Fruit fly (Drosophila melanogaster) whole organism, embryonic: ENCODE data around the gene Fibp.

ENCODE experiments used
- Ada2b ChIP-seq: fragments of 200-800 bp; sonication (Bioruptor generic); IDR thresholded peaks from 2 replicates; pipeline ENCODE4 v1.3.6; 2022; ENCODE audit warnings: missing biosample characterization, missing genetic modification characterization
- Aef1 ChIP-seq: fragments of 200-800 bp; sonication (Bioruptor generic); IDR thresholded peaks from 3 replicates; pipeline ENCODE4 v1.3.6; 2022; ENCODE audit warnings: missing biosample characterization, missing genetic modification characterization
- Antp ChIP-seq: fragments of 200-800 bp; sonication (Bioruptor generic); optimal IDR thresholded peaks from 3 replicates; lab custom pipeline; 2016; ENCODE audit warnings: missing biosample characterization, missing genetic modification characterization
- Blimp-1 ChIP-seq: fragments of 200-800 bp; sonication (Bioruptor generic); optimal IDR thresholded peaks from 3 replicates; lab custom pipeline; 2018; ENCODE audit warnings: missing biosample characterization, missing genetic modification characterization, mild to moderate bottlenecking, moderate library complexity, missing genetic modification reagents
- CG10267 ChIP-seq: fragments of 200-800 bp; sonication (Bioruptor generic); optimal IDR thresholded peaks from 2 replicates; lab custom pipeline; 2018; ENCODE audit warnings: missing biosample characterization, mild to moderate bottlenecking, missing genetic modification characterization, moderate library complexity
- CG10431 ChIP-seq: fragments of 200-800 bp; sonication (Bioruptor generic); optimal IDR thresholded peaks from 3 replicates; lab custom pipeline; 2018; ENCODE audit warnings: missing biosample characterization, mild to moderate bottlenecking, missing genetic modification characterization
- CG10959 ChIP-seq: fragments of 200-800 bp; sonication (Bioruptor generic); IDR thresholded peaks from 2 replicates; pipeline ENCODE4 v1.3.6; 2022; ENCODE audit warnings: missing biosample characterization, missing genetic modification characterization
- CG12155 ChIP-seq: fragments of 200-800 bp; sonication (Bioruptor generic); optimal IDR thresholded peaks from 3 replicates; lab custom pipeline; 2016; ENCODE audit warnings: missing biosample characterization, missing genetic modification characterization
- CG12219 ChIP-seq: fragments of 200-800 bp; sonication (Bioruptor generic); optimal IDR thresholded peaks from 3 replicates; lab custom pipeline; 2018; ENCODE audit warnings: missing biosample characterization, mild to moderate bottlenecking, missing genetic modification characterization
- CG12659 ChIP-seq: fragments of 200-800 bp; sonication (Bioruptor generic); optimal IDR thresholded peaks from 3 replicates; lab custom pipeline; 2017; ENCODE audit warnings: mild to moderate bottlenecking, missing biosample characterization, missing genetic modification reagents, missing genetic modification characterization
- CG12942 ChIP-seq: fragments of 200-800 bp; sonication (Bioruptor generic); optimal IDR thresholded peaks from 3 replicates; lab custom pipeline; 2016; ENCODE audit warnings: missing biosample characterization, missing genetic modification characterization
- CG13894 ChIP-seq: fragments of 200-800 bp; sonication (Bioruptor generic); optimal IDR thresholded peaks from 3 replicates; lab custom pipeline; 2018; ENCODE audit warnings: missing biosample characterization, mild to moderate bottlenecking, missing genetic modification characterization, moderate library complexity
- CG15073 ChIP-seq: fragments of 200-800 bp; sonication (Bioruptor generic); optimal IDR thresholded peaks from 2 replicates; lab custom pipeline; 2016; ENCODE audit warnings: missing biosample characterization, missing genetic modification characterization
- CG15514 ChIP-seq: fragments of 200-800 bp; sonication (Bioruptor generic); optimal IDR thresholded peaks from 3 replicates; lab custom pipeline; 2017; ENCODE audit warnings: missing biosample characterization, missing genetic modification characterization, mild to moderate bottlenecking, moderate library complexity, missing genetic modification reagents
- CG1647 ChIP-seq: fragments of 200-800 bp; sonication (Bioruptor generic); optimal IDR thresholded peaks from 3 replicates; lab custom pipeline; 2016; ENCODE audit warnings: missing biosample characterization, missing genetic modification characterization
- CG16815 ChIP-seq: fragments of 200-800 bp; sonication (Bioruptor generic); optimal IDR thresholded peaks from 3 replicates; lab custom pipeline; 2017; ENCODE audit warnings: missing biosample characterization, mild to moderate bottlenecking, missing genetic modification characterization
- CG16863 ChIP-seq: fragments of 200-800 bp; sonication (Bioruptor generic); optimal IDR thresholded peaks from 3 replicates; lab custom pipeline; 2016; ENCODE audit warnings: missing biosample characterization, missing genetic modification characterization
- CG18262 ChIP-seq: fragments of 200-800 bp; optimal IDR thresholded peaks from 3 replicates; lab custom pipeline; 2019; ENCODE audit warnings: missing biosample characterization, mild to moderate bottlenecking, missing genetic modification characterization, moderate library complexity
- CG31365 ChIP-seq: fragments of 200-800 bp; sonication (Bioruptor generic); optimal IDR thresholded peaks from 2 replicates; lab custom pipeline; 2018; ENCODE audit warnings: missing biosample characterization, mild to moderate bottlenecking, missing genetic modification characterization
- CG34224 ChIP-seq: fragments of 200-800 bp; sonication (Bioruptor generic); IDR thresholded peaks from 3 replicates; pipeline ENCODE4 v1.3.6; 2022; ENCODE audit warnings: missing biosample characterization, missing genetic modification characterization; ENCODE audit not compliant: partially characterized antibody
- CG4707 ChIP-seq: fragments of 200-800 bp; sonication (Bioruptor generic); optimal IDR thresholded peaks from 2 replicates; lab custom pipeline; 2018; ENCODE audit warnings: missing biosample characterization, mild to moderate bottlenecking, missing genetic modification characterization, moderate library complexity
- CG4854 ChIP-seq: fragments of 200-800 bp; sonication (Bioruptor generic); optimal IDR thresholded peaks from 2 replicates; lab custom pipeline; 2016; ENCODE audit warnings: missing biosample characterization, missing genetic modification characterization, inconsistent platforms
- CG6654 ChIP-seq: fragments of 200-800 bp; sonication (Bioruptor generic); optimal IDR thresholded peaks from 2 replicates; lab custom pipeline; 2017; ENCODE audit warnings: missing biosample characterization, mild to moderate bottlenecking, missing genetic modification characterization
- CG8478 ChIP-seq: fragments of >200 bp; optimal IDR thresholded peaks from 2 replicates; lab custom pipeline; 2018
- CG9437 ChIP-seq: fragments of 200-800 bp; sonication (Bioruptor generic); optimal IDR thresholded peaks from 2 replicates; lab custom pipeline; 2018; ENCODE audit warnings: missing biosample characterization, mild to moderate bottlenecking, missing genetic modification characterization
- CG9609 ChIP-seq: fragments of 200-800 bp; sonication (Bioruptor generic); optimal IDR thresholded peaks from 3 replicates; lab custom pipeline; 2016; ENCODE audit warnings: missing biosample characterization, missing genetic modification characterization
- Deaf1 ChIP-seq: fragments of 200-800 bp; optimal IDR thresholded peaks from 3 replicates; lab custom pipeline; 2019; ENCODE audit warnings: missing biosample characterization, mild to moderate bottlenecking, missing genetic modification characterization, moderate library complexity
- Dek ChIP-seq: fragments of 200-800 bp; sonication (Bioruptor generic); optimal IDR thresholded peaks from 3 replicates; lab custom pipeline; 2019; ENCODE audit warnings: missing biosample characterization, mild to moderate bottlenecking, missing genetic modification characterization, moderate library complexity
- Dll ChIP-seq: fragments of 200-800 bp; sonication (Bioruptor generic); IDR thresholded peaks from 4 replicates; pipeline ENCODE4 v1.3.6; 2022; ENCODE audit warnings: missing biosample characterization, missing genetic modification characterization; ENCODE audit not compliant: partially characterized antibody
- HLHmδ ChIP-seq: fragments of 200-800 bp; sonication (Bioruptor generic); optimal IDR thresholded peaks from 2 replicates; lab custom pipeline; 2018; ENCODE audit warnings: missing biosample characterization, mild to moderate bottlenecking, missing genetic modification characterization, moderate library complexity
- Jarid2 ChIP-seq: fragments of 200-800 bp; sonication (Bioruptor generic); optimal IDR thresholded peaks from 3 replicates; lab custom pipeline; 2017; ENCODE audit warnings: mild to moderate bottlenecking, missing biosample characterization, missing genetic modification reagents, missing genetic modification characterization
- Mes4 ChIP-seq: fragments of 200-800 bp; sonication (Bioruptor generic); optimal IDR thresholded peaks from 2 replicates; lab custom pipeline; 2016; ENCODE audit warnings: missing biosample characterization, missing genetic modification characterization
- Myb ChIP-seq: fragments of 200-800 bp; sonication (Bioruptor generic); optimal IDR thresholded peaks from 2 replicates; lab custom pipeline; 2016; ENCODE audit warnings: missing biosample characterization, missing genetic modification characterization
- Nf-YC ChIP-seq: fragments of 200-800 bp; optimal IDR thresholded peaks from 3 replicates; lab custom pipeline; 2019; ENCODE audit warnings: missing biosample characterization, mild to moderate bottlenecking, missing genetic modification characterization, moderate library complexity
- Opbp ChIP-seq: fragments of 200-800 bp; sonication (Bioruptor generic); IDR thresholded peaks from 3 replicates; pipeline ENCODE4 v1.3.6; 2022; ENCODE audit warnings: missing biosample characterization, missing genetic modification characterization; ENCODE audit not compliant: partially characterized antibody
- Sox102F ChIP-seq: fragments of 200-800 bp; sonication (Bioruptor generic); optimal IDR thresholded peaks from 2 replicates; lab custom pipeline; 2018; ENCODE audit warnings: missing biosample characterization, mild to moderate bottlenecking, missing genetic modification characterization, moderate library complexity
- Trl ChIP-seq, 3 experiments: fragments of >200 bp in 2 of 3; fragments of 200-800 bp in 1 of 3; sonication (Bioruptor generic) in 1 of 3; optimal IDR thresholded peaks; 2 replicates in 1 of 3; 3 replicates in 2 of 3; lab custom pipeline; 2016 to 2017; ENCODE audit warnings: missing biosample characterization in 1 of 3, missing genetic modification characterization in 1 of 3
- Vsx1 ChIP-seq: fragments of 200-800 bp; sonication (Bioruptor generic); optimal IDR thresholded peaks from 2 replicates; lab custom pipeline; 2017; ENCODE audit warnings: missing biosample characterization, mild to moderate bottlenecking, missing genetic modification characterization, missing genetic modification reagents
- ap ChIP-seq: fragments of 200-800 bp; sonication (Bioruptor generic); IDR thresholded peaks from 2 replicates; pipeline ENCODE4 v1.3.6; 2022; ENCODE audit warnings: missing biosample characterization, missing genetic modification characterization
- ase ChIP-seq: fragments of 200-800 bp; sonication (Bioruptor generic); IDR thresholded peaks from 3 replicates; pipeline ENCODE4 v1.3.6; 2022; ENCODE audit warnings: missing biosample characterization, missing genetic modification characterization
- croc ChIP-seq: fragments of 200-800 bp; sonication (Bioruptor generic); conservative IDR thresholded peaks from 3 replicates; pipeline ENCODE4 v1.3.6; 2022; ENCODE audit warnings: missing biosample characterization, missing genetic modification characterization
- fu2 ChIP-seq: fragments of 200-800 bp; sonication (Bioruptor generic); optimal IDR thresholded peaks from 2 replicates; lab custom pipeline; 2016; ENCODE audit warnings: missing biosample characterization, missing genetic modification characterization
- gfzf ChIP-seq: fragments of 200-800 bp; sonication (Bioruptor generic); optimal IDR thresholded peaks from 2 replicates; lab custom pipeline; 2016; ENCODE audit warnings: missing biosample characterization, mild to moderate bottlenecking, missing genetic modification characterization, moderate library complexity
- gro ChIP-seq: fragments of 200-800 bp; sonication (Bioruptor generic); optimal IDR thresholded peaks from 2 replicates; lab custom pipeline; 2016; ENCODE audit warnings: missing biosample characterization, missing genetic modification characterization
- mam ChIP-seq: fragments of 200-800 bp; sonication (Bioruptor generic); optimal IDR thresholded peaks from 3 replicates; lab custom pipeline; 2016; ENCODE audit warnings: missing biosample characterization, missing genetic modification characterization
- nmo ChIP-seq: fragments of 200-800 bp; sonication (Bioruptor generic); optimal IDR thresholded peaks from 2 replicates; lab custom pipeline; 2018; ENCODE audit warnings: missing biosample characterization, mild to moderate bottlenecking, missing genetic modification characterization, moderate library complexity
- row ChIP-seq: fragments of 200-800 bp; sonication (Bioruptor generic); IDR thresholded peaks from 3 replicates; pipeline ENCODE4 v1.3.6; 2022; ENCODE audit warnings: missing biosample characterization, missing genetic modification characterization
- salm ChIP-seq: fragments of 200-800 bp; sonication (Bioruptor generic); optimal IDR thresholded peaks from 2 replicates; lab custom pipeline; 2018; ENCODE audit warnings: missing biosample characterization, mild to moderate bottlenecking, missing genetic modification characterization
- vvl ChIP-seq: fragments of 200-800 bp; sonication (Bioruptor generic); IDR thresholded peaks from 2 replicates; pipeline ENCODE4 v1.3.6; 2022; ENCODE audit warnings: missing biosample characterization, missing genetic modification characterization
- yki ChIP-seq: fragments of >200 bp; optimal IDR thresholded peaks from 3 replicates; lab custom pipeline; 2018
- zen2 ChIP-seq: fragments of 200-800 bp; sonication (Bioruptor generic); IDR thresholded peaks from 3 replicates; pipeline ENCODE4 v1.3.6; 2022; ENCODE audit warnings: missing biosample characterization, missing genetic modification characterization; ENCODE audit not compliant: partially characterized antibody

Gene Fibp

dm6 chr3L:19791688-19792073, 26.1 kb downstream of the Fibp start (continued):
- TF ChIP-seq Dek, result no peak
- no peak for TF ChIP-seq CG9609 (GFP tag; lab: Kevin White, UChicago)
- TF ChIP-seq CG10959 (GFP tag; lab: Robert Waterston, UW), result no peak
- no peak for TF ChIP-seq CG18262
- no peak for TF ChIP-seq nmo
- TF ChIP-seq row, result no peak
- no peak for TF ChIP-seq Blimp-1
- no peak for TF ChIP-seq gfzf (GFP tag; lab: Kevin White, UChicago)
- TF ChIP-seq Jarid2 (GFP tag; lab: Kevin White, UChicago), result no peak
- TF ChIP-seq CG12155 (GFP tag; lab: Kevin White, UChicago), result no peak
- TF ChIP-seq CG15073 (GFP tag; lab: Kevin White, UChicago), result no peak
- TF ChIP-seq CG4854 (GFP tag; lab: Kevin White, UChicago), result no peak
- peak; percentile 52 for TF ChIP-seq gro (GFP tag; lab: Kevin White, UChicago)
- peak; percentile 18 for TF ChIP-seq CG31365 (tag; lab: Kevin White, UChicago)
- peak; percentile 21 for TF ChIP-seq HLHmδ (GFP tag; lab: Kevin White, UChicago)
- TF ChIP-seq vvl, result peak; percentile 61; the same call in 1 of the 2 replicates
- TF ChIP-seq Ada2b (GFP tag; lab: Robert Waterston, UW), result no peak
- TF ChIP-seq Myb (GFP tag; lab: Kevin White, UChicago), result no peak
- peak; percentile 32 for TF ChIP-seq CG4707 (GFP tag; lab: Kevin White, UChicago)
- no peak; the same call in 2 of the 3 replicates for TF ChIP-seq zen2 (GFP tag; lab: Robert Waterston, UW)
- TF ChIP-seq Sox102F (GFP tag; lab: Kevin White, UChicago), result no peak
- TF ChIP-seq Nf-YC (tag; lab: Kevin White, UChicago), result no peak
- TF ChIP-seq Aef1 (GFP tag; lab: Robert Waterston, UW), result no peak
- TF ChIP-seq Opbp (GFP tag; lab: Robert Waterston, UW), result no peak
- TF ChIP-seq fu2 (GFP tag; lab: Kevin White, UChicago), result no peak
- no peak for TF ChIP-seq yki (lab: Kevin White, UChicago)
- no peak for TF ChIP-seq Mes4 (GFP tag; lab: Kevin White, UChicago)
- no peak for TF ChIP-seq ase
- no peak for TF ChIP-seq CG6654
- peak; percentile 58; the same call in 2 of the 3 replicates for TF ChIP-seq CG34224 (GFP tag; lab: Robert Waterston, UW)
- no peak for TF ChIP-seq CG1647
- TF ChIP-seq CG16863 (GFP tag; lab: Kevin White, UChicago), result no peak
- TF ChIP-seq ap (GFP tag; lab: Robert Waterston, UW), result no peak
- TF ChIP-seq CG16815, result no peak
- peak; percentile 82 for TF ChIP-seq Vsx1 (GFP tag; lab: Kevin White, UChicago)
- no peak for TF ChIP-seq CG8478
- TF ChIP-seq Deaf1 (tag; lab: Kevin White, UChicago), result peak; percentile 18
- TF ChIP-seq CG10431 (GFP tag; lab: Kevin White, UChicago), result peak; percentile 92
- TF ChIP-seq CG13894, result peak; percentile 49
- TF ChIP-seq salm (tag; lab: Kevin White, UChicago), result peak; percentile 1
- TF ChIP-seq CG9437, result no peak
- no peak for TF ChIP-seq croc (GFP tag; lab: Robert Waterston, UW)
- peak; percentile 38 for TF ChIP-seq CG12219 (GFP tag; lab: Kevin White, UChicago)
- TF ChIP-seq CG12659 (GFP tag; lab: Kevin White, UChicago), result no peak
- TF ChIP-seq Dll (GFP tag; lab: Robert Waterston, UW), result peak; percentile 50; the same call in 2 of the 4 replicates
- TF ChIP-seq CG10267 (tag; lab: Kevin White, UChicago), result no peak
- TF ChIP-seq Trl (optimal IDR thresholded peaks at IDR 0.05; lab: Kevin White, UChicago), result peak; percentile 33 to 85
- no peak for TF ChIP-seq Trl (GFP tag; optimal IDR thresholded peaks at IDR 0.05; lab: Kevin White, UChicago)
- no peak for TF ChIP-seq mam (GFP tag; lab: Kevin White, UChicago)
- no peak for TF ChIP-seq Antp (GFP tag; lab: Kevin White, UChicago)
- TF ChIP-seq CG15514 (GFP tag; lab: Kevin White, UChicago), result peak; percentile 35
- no peak for TF ChIP-seq CG12942
